Fruit fly (Drosophila melanogaster): ENCODE results near the gene CG6415.

DNA sequence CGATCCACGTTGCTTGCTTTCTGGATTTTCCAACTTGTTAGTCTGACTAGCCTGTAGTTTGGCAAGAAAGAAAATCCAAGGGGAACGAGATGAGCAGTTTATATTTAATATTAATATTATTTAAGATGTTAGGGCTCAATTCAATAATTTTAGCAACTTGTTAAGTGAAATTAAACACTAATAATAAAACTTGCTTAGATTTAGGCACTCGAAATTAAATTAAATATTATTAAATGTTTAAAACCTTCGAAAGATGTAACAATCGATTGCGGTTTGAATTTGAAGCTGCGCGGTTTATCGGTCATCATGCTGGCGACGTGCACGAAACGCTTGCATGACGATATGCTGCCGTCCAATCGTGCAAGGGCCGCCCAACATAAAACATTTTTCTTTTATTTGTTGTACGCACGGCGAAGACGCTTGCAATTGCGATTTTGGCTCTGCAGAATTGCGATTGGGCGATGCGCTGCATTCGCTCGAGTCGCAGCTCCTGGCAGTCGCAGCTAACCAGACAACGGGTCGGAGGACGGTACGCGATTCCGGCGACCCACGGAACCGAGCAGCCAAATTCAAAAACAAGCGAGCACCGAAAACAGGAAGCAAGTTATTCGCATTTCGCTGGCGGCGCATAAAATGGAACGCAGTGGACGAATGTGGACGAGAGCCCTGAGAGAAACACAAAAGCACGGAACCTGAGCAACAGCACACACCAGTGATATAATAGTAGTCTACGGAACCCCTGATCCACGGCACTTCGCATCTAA, 33.8 kb downstream of the CG6415 start, which contains the start of the genes Vha16-5 and CG12299:
- TF ChIP-seq kay (GFP tag; ENCODE audit: borderline replicate concordance), result no peak
- peak; percentile 58 for TF ChIP-seq Hr96 (GFP tag; optimal IDR thresholded peaks at IDR 0.05)
- TF ChIP-seq CG11617 (GFP tag; optimal IDR thresholded peaks at IDR 0.05), result peak; percentile 78
- peak; percentile 30 for TF ChIP-seq Crg-1 (GFP tag; optimal IDR thresholded peaks at IDR 0.05)
- no peak for TF ChIP-seq CG33017 (tag; optimal IDR thresholded peaks at IDR 0.05)
- peak; percentile 10 for TF ChIP-seq CG7045 (GFP tag; optimal IDR thresholded peaks at IDR 0.05)
- TF ChIP-seq cnc (optimal IDR thresholded peaks at IDR 0.05), result no peak

Measured in whole organism, adult.